Worm (Caenorhabditis elegans): ENCODE measurements around the gene srh-75.
A peak's percentile ranks its signal among the peaks of the same experiment; 100 is the strongest.

DNA sequence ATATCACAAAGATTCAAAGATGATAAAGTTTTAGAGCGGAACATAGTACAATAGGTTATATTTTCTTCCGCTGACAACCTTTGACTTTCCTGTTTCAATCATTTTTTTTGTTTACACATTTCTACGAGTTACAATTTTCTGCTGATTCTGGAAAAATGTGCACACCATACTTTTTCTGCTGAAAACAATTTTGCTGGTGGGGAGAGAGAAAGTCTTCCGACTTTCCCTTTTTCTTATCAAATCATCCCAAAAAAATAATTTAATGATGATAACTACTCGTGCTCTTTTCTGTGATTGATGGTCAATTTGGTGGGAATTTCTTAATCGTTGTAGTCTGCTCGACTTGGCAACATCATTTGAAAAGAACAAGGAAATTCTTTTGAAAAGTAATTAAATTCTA, 49.3 kb downstream of the srh-75 start:
- TF ChIP-seq pag-3 (tag; optimal IDR thresholded peaks at IDR 0.05; ENCODE audit: borderline replicate concordance, insufficient read depth) (no peak), blmp-1 (tag; optimal IDR thresholded peaks at IDR 0.05) (peak; percentile 5), ces-1 (GFP tag; optimal IDR thresholded peaks at IDR 0.05) (no peak)
